Worm (Caenorhabditis elegans): ENCODE data around the gene B0286.1.
A peak's percentile ranks its signal among the peaks of the same experiment; 100 is the strongest.

Gene B0286.1

DNA sequence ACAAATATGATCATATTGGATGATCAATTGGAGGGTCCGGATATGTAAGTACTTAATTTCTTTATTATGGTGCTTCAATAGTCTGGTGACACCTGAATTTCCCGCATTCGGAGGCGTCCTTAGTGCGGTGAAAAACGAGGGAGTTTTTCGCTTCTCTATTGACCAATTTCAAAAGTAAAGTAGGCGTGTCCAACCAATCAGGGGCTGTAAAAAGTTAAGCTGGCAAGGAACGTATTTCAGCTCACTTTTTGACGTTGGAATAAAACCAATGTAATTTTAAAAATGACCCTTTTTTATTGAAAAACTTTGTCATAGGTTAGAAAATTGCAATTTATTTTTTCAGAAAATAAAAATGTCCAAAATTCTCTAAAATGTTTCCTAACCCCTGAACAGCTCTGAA is 31.4 kb downstream of the B0286.1 start:
- TF ChIP-seq nfya-1 (tag; optimal IDR thresholded peaks at IDR 0.05) (peak; percentile 88), pha-2 (tag; optimal IDR thresholded peaks at IDR 0.05) (no peak)

DNA sequence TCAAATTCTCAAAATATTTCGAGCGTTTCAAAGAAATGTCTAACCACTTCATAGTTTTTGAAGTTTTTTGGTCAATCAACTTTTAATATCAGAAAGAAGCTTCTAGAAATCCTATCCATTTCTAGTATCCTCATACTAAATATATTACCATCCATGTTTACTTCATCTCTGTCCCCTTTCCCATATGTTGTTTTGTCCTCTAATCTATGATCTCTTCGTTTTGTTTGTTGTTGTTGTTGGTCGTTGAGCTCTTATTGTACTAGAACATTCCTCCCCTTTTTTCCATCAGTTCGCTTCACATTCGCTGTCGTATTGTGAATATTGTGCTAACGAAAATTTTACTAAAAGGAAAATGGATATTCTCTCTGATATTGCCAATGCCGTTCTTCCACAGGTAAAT is 39.0 kb downstream of the B0286.1 start, which contains the start of gene sod-5:
Gene sod-5 (plus strand): TSS at position 301 of the 400 bp plus-strand sequence.
- TF ChIP-seq unc-42 (tag; optimal IDR thresholded peaks at IDR 0.05) (no peak), mec-3 (tag; optimal IDR thresholded peaks at IDR 0.05; ENCODE audit: borderline replicate concordance) (no peak), pqm-1 (tag; optimal IDR thresholded peaks at IDR 0.05) (no peak), tbx-7 (tag; optimal IDR thresholded peaks at IDR 0.05) (no peak), fkh-6 (tag; optimal IDR thresholded peaks at IDR 0.05) (no peak), ceh-14 (tag; optimal IDR thresholded peaks at IDR 0.05) (no peak), pha-4 (tag; optimal IDR thresholded peaks at IDR 0.05) (no peak), ahr-1 (tag; optimal IDR thresholded peaks at IDR 0.05) (no peak), hlh-8 (tag; optimal IDR thresholded peaks at IDR 0.05) (no peak), nfya-1 (tag; optimal IDR thresholded peaks at IDR 0.05) (no peak), Y22D7AL.16 (tag; optimal IDR thresholded peaks at IDR 0.05) (no peak), ztf-16 (tag; optimal IDR thresholded peaks at IDR 0.05) (no peak), ceh-2 (tag; optimal IDR thresholded peaks at IDR 0.05) (no peak)

DNA sequence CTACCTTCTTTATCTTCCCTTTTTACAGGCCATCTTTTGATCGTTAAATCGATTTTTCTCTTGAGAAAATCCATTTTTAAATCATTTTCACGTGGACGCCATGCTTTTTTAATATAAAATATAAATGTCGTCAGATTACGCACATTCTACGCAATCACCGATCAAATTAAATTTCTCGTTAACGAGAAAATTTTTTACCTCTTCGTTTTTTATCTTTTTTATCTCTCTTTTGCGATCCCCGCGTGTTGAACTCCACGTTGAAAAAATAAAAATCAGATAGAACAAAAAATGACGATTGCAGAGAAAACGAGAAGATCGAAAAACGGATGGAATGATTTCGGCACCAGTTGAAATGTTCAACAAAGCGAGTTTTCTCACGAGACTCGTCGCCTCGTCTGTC is 41.7 kb downstream of the B0286.1 start, which contains the start of gene bpnt-1:
Gene bpnt-1 (plus strand): TSS at position 301 of the 400 bp plus-strand sequence.
- TF ChIP-seq C08G9.2 (tag; optimal IDR thresholded peaks at IDR 0.05) (no peak), ztf-16 (tag; optimal IDR thresholded peaks at IDR 0.05) (no peak), madf-2 (tag; optimal IDR thresholded peaks at IDR 0.05) (no peak), gmeb-2 (tag; optimal IDR thresholded peaks at IDR 0.05) (no peak), hlh-15 (tag; optimal IDR thresholded peaks at IDR 0.05) (no peak), ceh-18 (tag; optimal IDR thresholded peaks at IDR 0.05) (no peak), ceh-9 (tag; optimal IDR thresholded peaks at IDR 0.05) (no peak), mec-3 (tag; optimal IDR thresholded peaks at IDR 0.05; ENCODE audit: borderline replicate concordance) (no peak), fax-1 (tag; optimal IDR thresholded peaks at IDR 0.05) (no peak), nhr-232 (tag; optimal IDR thresholded peaks at IDR 0.05) (no peak), elt-2 (tag; optimal IDR thresholded peaks at IDR 0.05) (no peak), nfya-1 (tag; optimal IDR thresholded peaks at IDR 0.05) (no peak), ceh-30 (tag; optimal IDR thresholded peaks at IDR 0.05) (no peak), pax-1 (tag; optimal IDR thresholded peaks at IDR 0.05) (no peak), tbx-2 (tag; optimal IDR thresholded peaks at IDR 0.05) (no peak)

DNA sequence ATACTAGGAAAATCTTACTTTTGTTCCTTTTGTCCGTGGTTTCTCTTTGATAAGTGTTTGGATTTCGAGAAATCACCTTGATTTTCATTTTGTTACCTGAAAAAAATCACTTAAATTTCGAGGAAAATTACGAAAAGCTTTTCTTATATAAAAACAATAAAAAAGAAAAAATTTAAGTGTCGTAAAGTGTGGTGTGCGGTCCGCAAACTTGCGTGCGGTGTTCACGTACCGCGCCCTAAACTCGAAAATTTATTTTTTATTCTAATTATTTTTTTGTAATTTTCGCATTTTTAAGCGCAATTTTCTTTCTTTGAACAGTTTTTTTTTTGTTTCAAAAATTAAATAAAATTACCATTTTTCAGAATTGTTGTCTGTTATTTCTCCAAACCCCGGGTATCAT is 46.5 kb downstream of the B0286.1 start, which contains the start of the genes dcaf-13 and toe-1:
Gene dcaf-13 (minus strand): TSS at position 96 of the 400 bp plus-strand sequence.
Gene toe-1 (plus strand): TSS at position 361 of the 400 bp plus-strand sequence.
- TF ChIP-seq nfya-1 (tag; optimal IDR thresholded peaks at IDR 0.05) (no peak), ceh-30 (tag; optimal IDR thresholded peaks at IDR 0.05) (no peak), dve-1 (tag; optimal IDR thresholded peaks at IDR 0.05) (no peak), elt-2 (tag; optimal IDR thresholded peaks at IDR 0.05) (peak; percentile 8), hlh-15 (tag; optimal IDR thresholded peaks at IDR 0.05) (no peak), ceh-2 (tag; optimal IDR thresholded peaks at IDR 0.05) (no peak), tbx-7 (tag; optimal IDR thresholded peaks at IDR 0.05) (no peak), ceh-48 (tag; optimal IDR thresholded peaks at IDR 0.05) (no peak)

DNA sequence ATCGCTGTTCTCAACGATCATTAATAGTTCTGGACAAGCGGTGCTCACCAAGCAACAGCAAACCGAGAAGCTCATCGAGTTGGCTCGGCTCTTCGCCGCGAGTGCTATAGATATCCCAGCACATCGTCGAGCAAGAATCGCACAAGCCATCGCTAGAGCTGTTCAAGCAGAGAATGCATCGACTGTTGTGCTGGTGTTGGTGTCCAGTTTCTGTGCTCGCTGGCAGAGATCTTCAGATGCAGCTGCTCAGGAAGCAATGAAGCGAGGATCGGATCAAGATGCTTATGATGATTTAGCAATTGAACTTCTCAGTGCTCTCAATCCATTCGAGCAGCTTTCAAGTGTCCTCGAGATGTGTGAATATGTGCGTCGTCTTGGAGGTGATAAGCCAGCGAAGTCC is 49.8 kb downstream of the B0286.1 start:
- no peak for TF ChIP-seq syd-9 (tag; optimal IDR thresholded peaks at IDR 0.05)
- no peak for TF ChIP-seq fkh-6 (tag; optimal IDR thresholded peaks at IDR 0.05)
- no peak for TF ChIP-seq ceh-24 (tag; optimal IDR thresholded peaks at IDR 0.05)
- TF ChIP-seq ama-1 (optimal IDR thresholded peaks at IDR 0.05), result no peak
- TF ChIP-seq C08G9.2 (tag; optimal IDR thresholded peaks at IDR 0.05), result no peak
- no peak for TF ChIP-seq tbx-2 (tag; optimal IDR thresholded peaks at IDR 0.05)
- TF ChIP-seq ceh-31 (tag; optimal IDR thresholded peaks at IDR 0.05), result no peak

DNA sequence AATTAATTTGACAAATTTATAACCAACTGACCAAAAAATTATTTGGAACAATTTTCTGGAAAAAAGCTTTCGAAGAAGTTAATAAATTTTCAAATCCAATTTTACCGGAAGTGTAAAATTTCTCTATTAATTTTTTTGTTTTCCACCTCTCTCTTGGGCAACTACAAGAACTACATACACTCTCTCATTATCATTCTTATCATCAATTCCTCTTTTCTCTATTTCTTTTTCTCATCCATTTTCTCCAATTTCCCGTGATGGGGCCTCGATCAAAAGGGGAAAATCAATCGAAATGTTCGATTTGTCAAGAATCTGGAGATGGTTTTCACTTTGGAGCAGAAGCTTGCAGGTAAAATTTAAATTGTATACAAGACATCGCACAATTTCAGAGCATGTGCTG is 54.9 kb downstream of the B0286.1 start, which contains the start of gene nhr-109:
Gene nhr-109 (plus strand): TSS at position 222 of the 400 bp plus-strand sequence.
- no peak for TF ChIP-seq pat-9 (tag; optimal IDR thresholded peaks at IDR 0.05)
- no peak for TF ChIP-seq F13H6.1 (tag; optimal IDR thresholded peaks at IDR 0.05)
